Fruit fly (Drosophila melanogaster): ENCODE data around the gene CG34302.

CG34302 gene

dm6 chr3R:9867911-9868537 is 44.4 kb upstream of the CG34302 start, which contains the start of gene Teh1:
TSS of gene Teh1 (minus strand) at chr3R:9868120.
- TF ChIP-seq Usf (GFP tag; optimal IDR thresholded peaks at IDR 0.05) (no peak), CG31365 (tag; optimal IDR thresholded peaks at IDR 0.05) (no peak), otp (GFP tag; IDR thresholded peaks at IDR 0.05) (no peak), Gug (GFP tag; IDR thresholded peaks at IDR 0.05) (no peak), Awh (GFP tag; IDR thresholded peaks at IDR 0.05) (peak; percentile 11; the same call in 1 of the 2 replicates), Scr (GFP tag; IDR thresholded peaks at IDR 0.05; ENCODE audit: partially characterized antibody) (no peak), mld (GFP tag; IDR thresholded peaks at IDR 0.05; ENCODE audit: partially characterized antibody) (0 out of 3 replicates have a peak, but pooled peaks have one; percentile 41), CG14710 (tag; optimal IDR thresholded peaks at IDR 0.05) (no peak), Lpt (GFP tag; optimal IDR thresholded peaks at IDR 0.05) (no peak), CG10959 (GFP tag; IDR thresholded peaks at IDR 0.05) (0 out of 2 replicates have a peak, but pooled peaks have one; percentile 29), Bgb (GFP tag; IDR thresholded peaks at IDR 0.05; ENCODE audit: partially characterized antibody) (peak; percentile 44; the same call in 1 of the 2 replicates), E2f2 (GFP tag; IDR thresholded peaks at IDR 0.05) (no peak), lov (optimal IDR thresholded peaks at IDR 0.05) (no peak), lov (GFP tag; IDR thresholded peaks at IDR 0.05) (no peak), nmo (GFP tag; optimal IDR thresholded peaks at IDR 0.05) (no peak), psq (GFP tag; optimal IDR thresholded peaks at IDR 0.05) (no peak), CG11504 (tag; optimal IDR thresholded peaks at IDR 0.05) (no peak), CG9437 (GFP tag; optimal IDR thresholded peaks at IDR 0.05) (no peak), Mes4 (GFP tag; optimal IDR thresholded peaks at IDR 0.05) (no peak), CG3281 (GFP tag; optimal IDR thresholded peaks at IDR 0.05) (no peak), CHES-1-like (GFP tag; optimal IDR thresholded peaks at IDR 0.05) (no peak), Rfx (GFP tag; IDR thresholded peaks at IDR 0.05) (no peak), pan (optimal IDR thresholded peaks at IDR 0.05) (no peak), pan (GFP tag; optimal IDR thresholded peaks at IDR 0.05 in 1 of 2, IDR thresholded peaks at IDR 0.05 in 1 of 2) (no peak), CG8359 (GFP tag; optimal IDR thresholded peaks at IDR 0.05; ENCODE audit: borderline replicate concordance) (no peak), ken (GFP tag; IDR thresholded peaks at IDR 0.05) (no peak), CG12236 (GFP tag; optimal IDR thresholded peaks at IDR 0.05) (no peak), Dip2 (GFP tag; IDR thresholded peaks at IDR 0.05) (no peak), CG15073 (GFP tag; optimal IDR thresholded peaks at IDR 0.05) (no peak), abd-A (tag; optimal IDR thresholded peaks at IDR 0.05) (no peak), CG31388 (GFP tag; optimal IDR thresholded peaks at IDR 0.05) (no peak), gem (tag; optimal IDR thresholded peaks at IDR 0.05) (no peak), Abd-B (GFP tag; optimal IDR thresholded peaks at IDR 0.05) (no peak), croc (GFP tag; conservative IDR thresholded peaks at IDR 0.05) (no peak), Blimp-1 (GFP tag; optimal IDR thresholded peaks at IDR 0.05) (no peak), Trl (optimal IDR thresholded peaks at IDR 0.05) (peak; percentile 47 to 54), Trl (GFP tag; optimal IDR thresholded peaks at IDR 0.05) (peak; percentile 3), CG16779 (GFP tag; IDR thresholded peaks at IDR 0.05) (peak; percentile 79), Side (GFP tag; optimal IDR thresholded peaks at IDR 0.05) (no peak), Hmr (GFP tag; optimal IDR thresholded peaks at IDR 0.05) (no peak), cwo (GFP tag; optimal IDR thresholded peaks at IDR 0.05) (no peak), CG33557 (GFP tag; optimal IDR thresholded peaks at IDR 0.05) (no peak), Dfd (GFP tag; optimal IDR thresholded peaks at IDR 0.05) (no peak), CG7357 (GFP tag; IDR thresholded peaks at IDR 0.05) (no peak), CG7556 (GFP tag; optimal IDR thresholded peaks at IDR 0.05) (no peak), danr (GFP tag; IDR thresholded peaks at IDR 0.05) (0 out of 2 replicates have a peak, but pooled peaks have one; percentile 14), Dll (GFP tag; IDR thresholded peaks at IDR 0.05; ENCODE audit: partially characterized antibody) (0 out of 4 replicates have a peak, but pooled peaks have one; percentile 16), CG18764 (GFP tag; optimal IDR thresholded peaks at IDR 0.05) (no peak), B-H2 (GFP tag; optimal IDR thresholded peaks at IDR 0.05) (no peak), CG10431 (GFP tag; optimal IDR thresholded peaks at IDR 0.05) (no peak), Ets97D (GFP tag; optimal IDR thresholded peaks at IDR 0.05) (no peak)

Measured in whole organism, embryonic.